Worm (Caenorhabditis elegans) whole organism, early embryonic: ENCODE data around the gene Y56A3A.30.

Source experiments
- B0310.2 ChIP-seq: sonication (generic microtip); optimal IDR thresholded peaks from 2 replicates; lab custom pipeline; 2016; ENCODE audit warnings: mild to moderate bottlenecking, missing genetic modification characterization, missing compliant biosample characterization
- F13C5.2 ChIP-seq: sonication (generic microtip); optimal IDR thresholded peaks from 2 replicates; lab custom pipeline; 2017; ENCODE audit warnings: mild to moderate bottlenecking, missing genetic modification characterization, inconsistent platforms, missing compliant biosample characterization
- ama-1 ChIP-seq: fragments of 150-350 bp; optimal IDR thresholded peaks from 2 replicates; lab custom pipeline; 2014
- ceh-13 ChIP-seq: fragments of 200-800 bp; sonication (Bioruptor generic); optimal IDR thresholded peaks from 2 replicates; lab custom pipeline; 2018; ENCODE audit warnings: mild to moderate bottlenecking, missing genetic modification characterization, missing compliant biosample characterization
- ceh-36 ChIP-seq: sonication (generic microtip); optimal IDR thresholded peaks from 2 replicates; lab custom pipeline; 2016; ENCODE audit warnings: missing genetic modification characterization, inconsistent platforms, missing compliant biosample characterization
- ets-7 ChIP-seq: sonication (generic microtip); optimal IDR thresholded peaks from 2 replicates; lab custom pipeline; 2016; ENCODE audit warnings: missing genotype, missing genetic modification characterization, missing compliant biosample characterization
- scrt-1 ChIP-seq: fragments of 200-800 bp; sonication (Bioruptor generic); IDR thresholded peaks from 2 replicates; pipeline ENCODE4 v1.3.6; 2022; ENCODE audit warnings: missing genetic modification characterization, missing compliant biosample characterization

- no peak for TF ChIP-seq ama-1 (lab: Kevin White, UChicago)
- no peak for TF ChIP-seq ets-7 (tag; lab: Kevin White, UChicago)
- TF ChIP-seq B0310.2, result no peak
- TF ChIP-seq ceh-36, result no peak
- TF ChIP-seq ceh-13 (GFP tag; lab: Kevin White, UChicago), result no peak
- no peak for TF ChIP-seq scrt-1 (GFP tag; lab: Robert Waterston, UW)
- TF ChIP-seq F13C5.2 (tag; lab: Kevin White, UChicago), result no peak
Observed at ce11 chrIII:11974414-11974813, 4.5 kb downstream of the Y56A3A.30 start, which contains the start of gene Y56A3A.31.
